Worm (Caenorhabditis elegans): ENCODE measurements around the gene pgp-10.
A peak's percentile ranks its signal among the peaks of the same experiment; 100 is the strongest.

The pgp-10 gene

ce11 chrX:7204175-7204574 lies 45.3 kb downstream of the pgp-10 start:
- TF ChIP-seq ham-2 (GFP tag; optimal IDR thresholded peaks at IDR 0.05) (no peak), zip-8 (tag; optimal IDR thresholded peaks at IDR 0.05) (peak; percentile 95)

ce11 chrX:7205195-7205594 lies 46.4 kb downstream of the pgp-10 start, which contains the start of gene C55B6.5:
Gene C55B6.5 (minus strand): TSS chrX:7205295.
- no peak for TF ChIP-seq blmp-1 (tag; optimal IDR thresholded peaks at IDR 0.05)
- no peak for TF ChIP-seq elt-3 (tag; optimal IDR thresholded peaks at IDR 0.05)
- no peak for TF ChIP-seq nhr-28 (tag; optimal IDR thresholded peaks at IDR 0.05)
- TF ChIP-seq ztf-11 (tag; optimal IDR thresholded peaks at IDR 0.05), result no peak
- no peak for TF ChIP-seq unc-39 (tag; optimal IDR thresholded peaks at IDR 0.05)
- TF ChIP-seq sem-2 (GFP tag; optimal IDR thresholded peaks at IDR 0.05), result no peak
- no peak for TF ChIP-seq ham-2 (GFP tag; optimal IDR thresholded peaks at IDR 0.05)
- no peak for TF ChIP-seq ceh-43 (GFP tag; optimal IDR thresholded peaks at IDR 0.05)
- no peak for TF ChIP-seq cnd-1 (tag; optimal IDR thresholded peaks at IDR 0.05)
- no peak for TF ChIP-seq ces-1 (GFP tag; optimal IDR thresholded peaks at IDR 0.05)

- TF ChIP-seq nhr-76 (tag; optimal IDR thresholded peaks at IDR 0.05), result no peak
- TF ChIP-seq ztf-11 (tag; optimal IDR thresholded peaks at IDR 0.05), result no peak
- no peak for TF ChIP-seq lin-32 (GFP tag; optimal IDR thresholded peaks at IDR 0.05)
- no peak for TF ChIP-seq tbx-8 (GFP tag; optimal IDR thresholded peaks at IDR 0.05)
- TF ChIP-seq ceh-39 (tag; optimal IDR thresholded peaks at IDR 0.05), result no peak
- no peak for TF ChIP-seq mls-2 (tag; optimal IDR thresholded peaks at IDR 0.05)
Observed at ce11 chrX:7206419-7206818, 47.6 kb downstream of the pgp-10 start, which contains the start of gene ZK867.2. Gene ZK867.2 (plus strand): TSS chrX:7206719.

ce11 chrX:7209151-7209550 lies 50.3 kb downstream of the pgp-10 start:
- TF ChIP-seq nhr-76 (tag; optimal IDR thresholded peaks at IDR 0.05) (no peak), tbx-8 (GFP tag; optimal IDR thresholded peaks at IDR 0.05) (no peak), ztf-11 (tag; optimal IDR thresholded peaks at IDR 0.05) (no peak), cnd-1 (tag; optimal IDR thresholded peaks at IDR 0.05) (peak; percentile 87), elt-3 (tag; optimal IDR thresholded peaks at IDR 0.05) (no peak), ham-2 (GFP tag; optimal IDR thresholded peaks at IDR 0.05) (no peak), lin-32 (GFP tag; optimal IDR thresholded peaks at IDR 0.05) (peak; percentile 80), ces-1 (GFP tag; optimal IDR thresholded peaks at IDR 0.05) (peak; percentile 30)

ce11 chrX:7210467-7211107 lies 51.8 kb downstream of the pgp-10 start:
- TF ChIP-seq hlh-1 (tag; optimal IDR thresholded peaks at IDR 0.05) (peak; percentile 41), bed-3 (GFP tag; optimal IDR thresholded peaks at IDR 0.05) (no peak)

- TF ChIP-seq ceh-83 (GFP tag; optimal IDR thresholded peaks at IDR 0.05), result no peak
- TF ChIP-seq hlh-1 (tag; optimal IDR thresholded peaks at IDR 0.05), result no peak
- no peak for TF ChIP-seq drap-1 (GFP tag; optimal IDR thresholded peaks at IDR 0.05)
- TF ChIP-seq elt-1 (tag; optimal IDR thresholded peaks at IDR 0.05; ENCODE audit: borderline replicate concordance, insufficient read depth), result no peak
- no peak for TF ChIP-seq pha-4 (tag; optimal IDR thresholded peaks at IDR 0.05)
- TF ChIP-seq M03D4.4 (tag; optimal IDR thresholded peaks at IDR 0.05), result no peak
- no peak for TF ChIP-seq ces-1 (GFP tag; optimal IDR thresholded peaks at IDR 0.05)
Observed at ce11 chrX:7211405-7211804, 52.6 kb downstream of the pgp-10 start, which contains the start of gene spp-22. Gene spp-22 (plus strand): TSS chrX:7211705.
